Fruit fly (Drosophila melanogaster) whole organism, wandering third instar larva: ENCODE data around the gene CG17633.

ENCODE experiments used
- Abd-B ChIP-seq: fragments of >200 bp; optimal IDR thresholded peaks from 2 replicates; lab custom pipeline; 2017; ENCODE audit warnings: missing biosample characterization, missing genetic modification characterization
- CG9705 ChIP-seq: fragments of 200-800 bp; sonication (Bioruptor generic); optimal IDR thresholded peaks from 2 replicates; lab custom pipeline; 2018; ENCODE audit warnings: missing biosample characterization, mild to moderate bottlenecking, missing genetic modification characterization
- CrebA ChIP-seq: fragments of 200-800 bp; sonication (Bioruptor generic); optimal IDR thresholded peaks from 2 replicates; lab custom pipeline; 2016; ENCODE audit warnings: missing biosample characterization, mild to moderate bottlenecking, missing genetic modification characterization, borderline replicate concordance
- Dfd ChIP-seq: fragments of >200 bp; optimal IDR thresholded peaks from 2 replicates; lab custom pipeline; 2017; ENCODE audit warnings: missing biosample characterization, missing genetic modification characterization
- Dif ChIP-seq: fragments of 200-275, 200-300 bp; sonication (Bioruptor generic); optimal IDR thresholded peaks from 2 replicates; lab custom pipeline; 2018; ENCODE audit warnings: missing biosample characterization, missing genetic modification characterization; ENCODE audit not compliant: partially characterized antibody
- GATAd ChIP-seq: sonication (Bioruptor generic); optimal IDR thresholded peaks from 2 replicates; lab custom pipeline; 2016; ENCODE audit warnings: missing biosample characterization, missing genetic modification characterization
- Hnf4 ChIP-seq: fragments of 200-800 bp; sonication (Bioruptor generic); optimal IDR thresholded peaks from 2 replicates; lab custom pipeline; 2016; ENCODE audit warnings: missing biosample characterization, mild to moderate bottlenecking, missing genetic modification characterization
- Hr78 ChIP-seq: fragments of >200 bp; optimal IDR thresholded peaks from 2 replicates; lab custom pipeline; 2017; ENCODE audit warnings: missing biosample characterization, missing genetic modification characterization
- Hr83 ChIP-seq: fragments of 200-300 bp; sonication (Bioruptor generic); optimal IDR thresholded peaks from 2 replicates; lab custom pipeline; 2016; ENCODE audit warnings: missing biosample characterization, mild to moderate bottlenecking, missing genetic modification characterization, moderate library complexity; ENCODE audit not compliant: poor library complexity, severe bottlenecking
- Myc ChIP-seq: fragments of >200 bp; optimal IDR thresholded peaks from 2 replicates; lab custom pipeline; 2017
- OdsH ChIP-seq: fragments of 200-800 bp; sonication (Bioruptor generic); optimal IDR thresholded peaks from 2 replicates; lab custom pipeline; 2016; ENCODE audit warnings: missing biosample characterization, mild to moderate bottlenecking, missing genetic modification characterization
- Rel ChIP-seq, 2 experiments: fragments of 200-800 bp; sonication (Bioruptor generic) in 1 of 2; optimal IDR thresholded peaks; 2 replicates in 1 of 2; 3 replicates in 1 of 2; lab custom pipeline; 2016 to 2019; ENCODE audit warnings: mild to moderate bottlenecking in 2 of 2, missing biosample characterization in 2 of 2, missing genetic modification characterization in 2 of 2, moderate library complexity in 1 of 2
- br ChIP-seq: fragments of 200-800 bp; sonication (Bioruptor generic); optimal IDR thresholded peaks from 2 replicates; lab custom pipeline; 2016; ENCODE audit warnings: missing biosample characterization, missing genetic modification characterization
- brk ChIP-seq: fragments of 200-800 bp; sonication (Bioruptor generic); optimal IDR thresholded peaks from 2 replicates; lab custom pipeline; 2016; ENCODE audit warnings: missing biosample characterization, mild to moderate bottlenecking, missing genetic modification characterization
- dl ChIP-seq, 2 experiments: fragments of 175-275, 200-275 bp in 1 of 2; fragments of 200-275 bp in 1 of 2; sonication (Bioruptor generic); optimal IDR thresholded peaks; lab custom pipeline; 2018; ENCODE audit warnings: mild to moderate bottlenecking in 2 of 2, missing biosample characterization in 2 of 2, missing genetic modification characterization in 2 of 2, moderate library complexity in 2 of 2; ENCODE audit not compliant: partially characterized antibody in 2 of 2, insufficient read depth in 1 of 2
- dsf ChIP-seq: sonication (Bioruptor generic); optimal IDR thresholded peaks from 2 replicates; lab custom pipeline; 2016; ENCODE audit warnings: missing biosample characterization, missing genetic modification characterization, borderline replicate concordance
- ey ChIP-seq: fragments of 200-800 bp; sonication (Bioruptor generic); optimal IDR thresholded peaks from 2 replicates; lab custom pipeline; 2016; ENCODE audit warnings: missing biosample characterization, missing genetic modification characterization
- foxo ChIP-seq, 2 experiments: fragments of 200-800 bp; sonication (Bioruptor generic); optimal IDR thresholded peaks; 2 replicates in 1 of 2; 3 replicates in 1 of 2; lab custom pipeline; 2016 to 2017; ENCODE audit warnings: missing biosample characterization in 2 of 2, missing genetic modification characterization in 2 of 2
- fru ChIP-seq: fragments of 200-800 bp; sonication (Bioruptor generic); optimal IDR thresholded peaks from 3 replicates; lab custom pipeline; 2016; ENCODE audit warnings: missing biosample characterization, mild to moderate bottlenecking, missing genetic modification characterization
- h ChIP-seq: fragments of 200-800 bp; sonication (Bioruptor generic); optimal IDR thresholded peaks from 3 replicates; lab custom pipeline; 2016; ENCODE audit warnings: missing biosample characterization, mild to moderate bottlenecking, missing genetic modification characterization
- jim ChIP-seq: fragments of 175-275, 200-325 bp; sonication (Bioruptor generic); optimal IDR thresholded peaks from 2 replicates; lab custom pipeline; 2016; ENCODE audit warnings: missing biosample characterization, mild to moderate bottlenecking, missing genetic modification characterization
- psq ChIP-seq: fragments of 200-800 bp; sonication (Bioruptor generic); optimal IDR thresholded peaks from 3 replicates; lab custom pipeline; 2017; ENCODE audit warnings: missing biosample characterization, mild to moderate bottlenecking, missing genetic modification characterization, moderate library complexity
- rgr ChIP-seq: fragments of 200-800 bp; sonication (Bioruptor generic); optimal IDR thresholded peaks from 3 replicates; lab custom pipeline; 2016; ENCODE audit warnings: missing biosample characterization, mild to moderate bottlenecking, missing genetic modification characterization
- sage ChIP-seq: fragments of 200-800 bp; sonication (Bioruptor generic); optimal IDR thresholded peaks from 2 replicates; lab custom pipeline; 2016; ENCODE audit warnings: missing biosample characterization, mild to moderate bottlenecking, missing genetic modification characterization
- tai ChIP-seq: sonication (Bioruptor generic); optimal IDR thresholded peaks from 2 replicates; lab custom pipeline; 2016; ENCODE audit warnings: missing biosample characterization, missing genetic modification characterization
- woc ChIP-seq: sonication (Bioruptor generic); optimal IDR thresholded peaks from 2 replicates; lab custom pipeline; 2016; ENCODE audit warnings: missing biosample characterization, mild to moderate bottlenecking, missing genetic modification characterization

The CG17633 gene

DNA sequence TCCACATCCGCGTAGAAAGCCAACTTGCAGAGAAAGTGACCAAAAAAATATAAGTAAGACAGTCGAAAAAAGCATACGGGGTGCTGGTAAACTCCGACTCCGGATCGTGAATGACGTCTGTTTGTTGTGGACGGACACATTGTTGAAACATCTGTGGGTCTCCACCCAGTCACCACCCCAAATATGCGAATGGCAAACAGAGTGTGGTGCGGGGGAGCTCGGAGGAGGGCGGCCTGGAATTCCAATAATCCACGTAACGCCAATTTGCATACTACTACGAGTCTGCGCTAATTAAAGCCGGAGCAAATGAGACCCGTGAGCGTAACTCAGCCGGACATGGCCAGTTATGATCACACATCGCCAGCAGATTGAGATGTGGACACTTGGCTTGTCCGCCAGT is 14.3 kb downstream of the CG17633 start:
- TF ChIP-seq Hr83 (GFP tag; lab: Kevin White, UChicago) (peak; percentile 67), Hr78 (GFP tag; lab: Kevin White, UChicago) (no peak), h (GFP tag; lab: Kevin White, UChicago) (peak; percentile 25)

dm6 chr2L:9784468-9784867 is 15.6 kb downstream of the CG17633 start:
- TF ChIP-seq rgr (GFP tag; lab: Kevin White, UChicago) (no peak), Rel (GFP tag; optimal IDR thresholded peaks at IDR 0.05; lab: Kevin White, UChicago) (no peak), Rel (tag; optimal IDR thresholded peaks at IDR 0.05; lab: Kevin White, UChicago) (no peak), sage (GFP tag; lab: Kevin White, UChicago) (no peak), foxo (GFP tag; optimal IDR thresholded peaks at IDR 0.05; lab: Kevin White, UChicago) (no peak), br (GFP tag; lab: Kevin White, UChicago) (no peak), Hr83 (GFP tag; lab: Kevin White, UChicago) (no peak), dsf (GFP tag; lab: Kevin White, UChicago) (no peak), brk (no peak)

- TF ChIP-seq Myc (no peak), OdsH (GFP tag; lab: Kevin White, UChicago) (peak; percentile 59), jim (GFP tag; lab: Kevin White, UChicago) (no peak), rgr (GFP tag; lab: Kevin White, UChicago) (peak; percentile 59), dl (GFP tag; optimal IDR thresholded peaks at IDR 0.05; lab: Kevin White, UChicago; ENCODE audit: insufficient read depth in 1 of 2, partially characterized antibody in 2 of 2) (no peak), CrebA (GFP tag; lab: Kevin White, UChicago) (no peak), Hr83 (GFP tag; lab: Kevin White, UChicago) (peak; percentile 59), woc (GFP tag; lab: Kevin White, UChicago) (no peak), Hnf4 (GFP tag; lab: Kevin White, UChicago) (peak; percentile 39), GATAd (GFP tag; lab: Kevin White, UChicago) (no peak), foxo (GFP tag; optimal IDR thresholded peaks at IDR 0.05; lab: Kevin White, UChicago) (peak in 1 of 2 experiments; percentile 12), ey (GFP tag; lab: Kevin White, UChicago) (no peak), br (GFP tag; lab: Kevin White, UChicago) (peak; percentile 69), h (GFP tag; lab: Kevin White, UChicago) (peak; percentile 29), sage (GFP tag; lab: Kevin White, UChicago) (no peak), brk (no peak), fru (no peak), Rel (GFP tag; optimal IDR thresholded peaks at IDR 0.05; lab: Kevin White, UChicago) (no peak), Rel (tag; optimal IDR thresholded peaks at IDR 0.05; lab: Kevin White, UChicago) (no peak), psq (GFP tag; lab: Kevin White, UChicago) (no peak), CG9705 (GFP tag; lab: Kevin White, UChicago) (no peak), tai (GFP tag; lab: Kevin White, UChicago) (no peak), Dif (GFP tag; lab: Kevin White, UChicago) (no peak), Dfd (GFP tag; lab: Kevin White, UChicago) (no peak)
These were observed 17.1 kb downstream of the CG17633 start for dm6 chr2L:9785917-9786432.

DNA sequence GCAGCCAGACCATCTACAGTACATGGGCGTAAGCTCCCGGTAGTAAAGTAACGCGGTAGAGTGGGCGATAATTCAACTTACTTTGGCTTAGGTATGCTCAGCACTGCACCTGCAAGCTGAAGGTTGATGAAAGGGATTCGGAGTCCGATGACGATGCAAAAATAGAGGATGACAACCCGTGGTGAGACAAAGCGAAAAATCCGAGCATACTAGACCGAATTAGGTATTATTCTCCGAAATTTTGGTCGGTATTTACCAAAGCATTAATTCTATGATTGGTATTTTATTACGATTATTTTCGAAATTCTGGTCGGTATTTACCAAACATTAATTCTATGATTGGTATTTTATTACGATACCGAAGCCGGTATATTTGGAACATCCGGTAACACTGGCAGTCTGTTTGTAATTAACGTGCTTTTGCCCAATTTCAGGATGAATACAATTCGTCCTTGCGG is 21.7 kb downstream of the CG17633 start, which contains the start of gene CG4036:
Gene CG4036 (plus strand): TSS at position 348 of the 458 bp plus-strand sequence.
- no peak for TF ChIP-seq Rel (GFP tag; optimal IDR thresholded peaks at IDR 0.05; lab: Kevin White, UChicago)
- TF ChIP-seq Rel (tag; optimal IDR thresholded peaks at IDR 0.05; lab: Kevin White, UChicago), result peak; percentile 29
- TF ChIP-seq woc (GFP tag; lab: Kevin White, UChicago), result no peak
- no peak for TF ChIP-seq CrebA (GFP tag; lab: Kevin White, UChicago)
- no peak for TF ChIP-seq sage (GFP tag; lab: Kevin White, UChicago)
- peak; percentile 18 for TF ChIP-seq Hnf4 (GFP tag; lab: Kevin White, UChicago)
- TF ChIP-seq psq (GFP tag; lab: Kevin White, UChicago), result no peak
- peak; percentile 46 for TF ChIP-seq Myc
- no peak for TF ChIP-seq jim (GFP tag; lab: Kevin White, UChicago)

DNA sequence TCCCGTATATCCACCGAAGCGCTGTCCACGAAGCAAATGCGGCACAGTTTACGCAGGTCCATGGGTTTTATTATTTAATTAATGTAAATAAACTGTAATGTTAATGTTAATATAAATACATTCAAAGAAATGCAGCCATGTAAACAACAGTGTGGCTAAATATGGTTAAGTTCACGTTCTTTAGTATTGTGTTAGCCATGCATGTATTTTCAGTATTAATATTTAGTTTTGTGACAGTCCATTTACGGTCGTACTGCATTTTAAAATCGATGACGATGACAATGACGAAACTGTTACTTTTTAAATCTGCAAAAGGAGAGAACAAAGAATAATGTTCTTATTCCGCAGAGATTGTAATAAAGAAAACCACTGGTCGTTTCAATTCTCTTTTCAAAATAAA is 24.1 kb downstream of the CG17633 start, which contains the start of gene CG13123:
Gene CG13123 (minus strand): TSS at position 163 of the 400 bp plus-strand sequence.
- TF ChIP-seq Abd-B (GFP tag; lab: Kevin White, UChicago), result no peak
- TF ChIP-seq brk, result peak; percentile 58
